Fruit fly (Drosophila melanogaster) whole organism, embryonic: ENCODE data around the gene foxo.

ENCODE experiments used
- Bteb2 ChIP-seq: fragments of 200-800 bp; sonication (Bioruptor generic); optimal IDR thresholded peaks from 2 replicates; lab custom pipeline; 2016; ENCODE audit warnings: missing biosample characterization, missing genetic modification characterization
- C15 ChIP-seq: fragments of 200-800 bp; sonication (Bioruptor generic); IDR thresholded peaks from 3 replicates; pipeline ENCODE4 v1.3.6; 2022; ENCODE audit warnings: missing biosample characterization, missing genetic modification characterization
- CG10209 ChIP-seq: fragments of 200-800 bp; sonication (Bioruptor generic); optimal IDR thresholded peaks from 3 replicates; lab custom pipeline; 2017; ENCODE audit warnings: missing biosample characterization, mild to moderate bottlenecking, missing genetic modification characterization, missing genetic modification reagents
- CG10274 ChIP-seq: fragments of 200-800 bp; sonication (Bioruptor generic); optimal IDR thresholded peaks from 3 replicates; lab custom pipeline; 2017; ENCODE audit warnings: missing biosample characterization, mild to moderate bottlenecking, missing genetic modification characterization
- CG11093 ChIP-seq: fragments of 200-800 bp; sonication (Bioruptor generic); IDR thresholded peaks from 3 replicates; pipeline ENCODE4 v1.3.6; 2022; ENCODE audit warnings: missing biosample characterization, missing genetic modification characterization
- CG12219 ChIP-seq: fragments of 200-800 bp; sonication (Bioruptor generic); optimal IDR thresholded peaks from 3 replicates; lab custom pipeline; 2018; ENCODE audit warnings: missing biosample characterization, mild to moderate bottlenecking, missing genetic modification characterization
- CG13287 ChIP-seq: fragments of 200-800 bp; sonication (Bioruptor generic); IDR thresholded peaks from 2 replicates; pipeline ENCODE4 v1.3.6; 2022; ENCODE audit warnings: missing biosample characterization, missing genetic modification characterization; ENCODE audit not compliant: partially characterized antibody
- CG14050 ChIP-seq: fragments of 200-800 bp; sonication (Bioruptor generic); IDR thresholded peaks from 3 replicates; pipeline ENCODE4 v1.3.6; 2022; ENCODE audit warnings: missing biosample characterization, missing genetic modification characterization
- CG15514 ChIP-seq: fragments of 200-800 bp; sonication (Bioruptor generic); optimal IDR thresholded peaks from 3 replicates; lab custom pipeline; 2017; ENCODE audit warnings: missing biosample characterization, missing genetic modification characterization, mild to moderate bottlenecking, moderate library complexity, missing genetic modification reagents
- CG18619 ChIP-seq: fragments of 200-800 bp; sonication (Bioruptor generic); optimal IDR thresholded peaks from 3 replicates; lab custom pipeline; 2017; ENCODE audit warnings: missing biosample characterization, mild to moderate bottlenecking, missing genetic modification characterization
- CG2129 ChIP-seq: fragments of 200-800 bp; sonication (Bioruptor generic); IDR thresholded peaks from 2 replicates; pipeline ENCODE4 v1.3.6; 2022; ENCODE audit warnings: missing biosample characterization, missing genetic modification characterization; ENCODE audit not compliant: partially characterized antibody
- CG2712 ChIP-seq: fragments of 200-800 bp; optimal IDR thresholded peaks from 3 replicates; lab custom pipeline; 2019; ENCODE audit warnings: missing biosample characterization, mild to moderate bottlenecking, missing genetic modification characterization, moderate library complexity
- CG30403 ChIP-seq: fragments of 200-800 bp; sonication (Bioruptor generic); optimal IDR thresholded peaks from 3 replicates; lab custom pipeline; 2016; ENCODE audit warnings: missing biosample characterization, missing genetic modification characterization
- CG31224 ChIP-seq: fragments of 200-800 bp; sonication (Bioruptor generic); IDR thresholded peaks from 2 replicates; pipeline ENCODE4 v1.3.6; 2022; ENCODE audit warnings: missing biosample characterization, missing genetic modification characterization
- CG3995 ChIP-seq: fragments of 200-800 bp; sonication (Bioruptor generic); optimal IDR thresholded peaks from 3 replicates; lab custom pipeline; 2016; ENCODE audit warnings: missing biosample characterization, missing genetic modification characterization
- CG4282 ChIP-seq: fragments of 200-800 bp; sonication (Bioruptor generic); optimal IDR thresholded peaks from 2 replicates; lab custom pipeline; 2016; ENCODE audit warnings: missing biosample characterization, missing genetic modification characterization
- CG4404 ChIP-seq: fragments of 200-800 bp; sonication (Bioruptor generic); IDR thresholded peaks from 2 replicates; pipeline ENCODE4 v1.3.6; 2022; ENCODE audit warnings: missing biosample characterization, missing genetic modification characterization
- CG4730 ChIP-seq: fragments of 200-800 bp; sonication (Bioruptor generic); IDR thresholded peaks from 2 replicates; pipeline ENCODE4 v1.3.6; 2022; ENCODE audit warnings: missing biosample characterization, missing genetic modification characterization
- CG5245 ChIP-seq: fragments of 200-800 bp; sonication (Bioruptor generic); optimal IDR thresholded peaks from 3 replicates; lab custom pipeline; 2016; ENCODE audit warnings: missing biosample characterization, missing genetic modification characterization
- CG8290 ChIP-seq, 3 experiments: fragments of 200-800 bp; sonication (Bioruptor generic); optimal IDR thresholded peaks; 2 replicates each; lab custom pipeline; 2016 to 2019; ENCODE audit warnings: missing biosample characterization in 3 of 3, missing genetic modification characterization in 3 of 3, mild to moderate bottlenecking in 2 of 3, moderate library complexity in 1 of 3
- CG8924 ChIP-seq: fragments of 200-800 bp; optimal IDR thresholded peaks from 3 replicates; lab custom pipeline; 2019; ENCODE audit warnings: missing biosample characterization, mild to moderate bottlenecking, missing genetic modification characterization, moderate library complexity
- CG9215 ChIP-seq: fragments of 200-800 bp; sonication (Bioruptor generic); IDR thresholded peaks from 2 replicates; pipeline ENCODE4 v1.3.6; 2022; ENCODE audit warnings: missing biosample characterization, missing genetic modification characterization
- Dp ChIP-seq: fragments of 200-800 bp; sonication (Bioruptor generic); optimal IDR thresholded peaks from 2 replicates; lab custom pipeline; 2018; ENCODE audit warnings: missing biosample characterization, mild to moderate bottlenecking, missing genetic modification characterization, moderate library complexity
- Drgx ChIP-seq: fragments of 200-800 bp; sonication (Bioruptor generic); IDR thresholded peaks from 2 replicates; pipeline ENCODE4 v1.3.6; 2022; ENCODE audit warnings: missing biosample characterization, missing genetic modification characterization
- E2f2 ChIP-seq: fragments of 200-800 bp; sonication (Bioruptor generic); IDR thresholded peaks from 2 replicates; pipeline ENCODE4 v1.3.6; 2022; ENCODE audit warnings: missing biosample characterization, missing genetic modification characterization
- Elba2 ChIP-seq: fragments of 200-800 bp; sonication (Bioruptor generic); optimal IDR thresholded peaks from 3 replicates; lab custom pipeline; 2016; ENCODE audit warnings: missing biosample characterization, missing genetic modification characterization
- Ets65A ChIP-seq: fragments of 200-800 bp; sonication (Bioruptor generic); peaks from one replicate; lab custom pipeline; 2016; ENCODE audit warnings: missing biosample characterization, missing genetic modification characterization
- Mad ChIP-seq: fragments of 200-800 bp; sonication (Bioruptor generic); optimal IDR thresholded peaks from 2 replicates; lab custom pipeline; 2016; ENCODE audit warnings: missing biosample characterization, missing genetic modification characterization
- Nf-YA ChIP-seq: fragments of 200-800 bp; sonication (Bioruptor generic); IDR thresholded peaks from 2 replicates; pipeline ENCODE4 v1.3.6; 2022; ENCODE audit warnings: missing biosample characterization, missing genetic modification characterization
- cg ChIP-seq: fragments of 200-800 bp; sonication (Bioruptor generic); optimal IDR thresholded peaks from 3 replicates; lab custom pipeline; 2019; ENCODE audit warnings: missing biosample characterization, mild to moderate bottlenecking, missing genetic modification characterization, moderate library complexity
- chm ChIP-seq: fragments of 200-800 bp; sonication (Bioruptor generic); IDR thresholded peaks from 2 replicates; pipeline ENCODE4 v1.3.6; 2022; ENCODE audit warnings: missing biosample characterization, missing genetic modification characterization
- ci ChIP-seq: fragments of 200-800 bp; sonication (Bioruptor generic); IDR thresholded peaks from 3 replicates; pipeline ENCODE4 v1.3.6; 2022; ENCODE audit warnings: missing biosample characterization, missing genetic modification characterization
- croc ChIP-seq: fragments of 200-800 bp; sonication (Bioruptor generic); conservative IDR thresholded peaks from 3 replicates; pipeline ENCODE4 v1.3.6; 2022; ENCODE audit warnings: missing biosample characterization, missing genetic modification characterization
- dysf ChIP-seq: fragments of 200-800 bp; sonication (Bioruptor generic); IDR thresholded peaks from 3 replicates; pipeline ENCODE4 v1.3.6; 2022; ENCODE audit warnings: missing biosample characterization, missing genetic modification characterization
- gem ChIP-seq: fragments of 200-800 bp; sonication (Bioruptor generic); optimal IDR thresholded peaks from 2 replicates; lab custom pipeline; 2019; ENCODE audit warnings: missing biosample characterization, mild to moderate bottlenecking, missing genetic modification characterization, moderate library complexity
- hth ChIP-seq: fragments of >200 bp; optimal IDR thresholded peaks from 2 replicates; lab custom pipeline; 2017; ENCODE audit warnings: inconsistent platforms
- insv ChIP-seq, 2 experiments: fragments of 200-800 bp; sonication (Bioruptor generic); optimal IDR thresholded peaks; 3 replicates each; lab custom pipeline; 2016 to 2018; ENCODE audit warnings: missing biosample characterization in 2 of 2, missing genetic modification characterization in 2 of 2
- lbe ChIP-seq: fragments of 200-800 bp; sonication (Bioruptor generic); optimal IDR thresholded peaks from 2 replicates; lab custom pipeline; 2016; ENCODE audit warnings: missing biosample characterization, mild to moderate bottlenecking, missing genetic modification characterization
- lmd ChIP-seq: fragments of 200-800 bp; sonication (Bioruptor generic); IDR thresholded peaks from 2 replicates; pipeline ENCODE4 v1.3.6; 2022; ENCODE audit warnings: missing biosample characterization, missing genetic modification characterization
- lov ChIP-seq, 2 experiments: fragments of 200-800 bp in 1 of 2; fragments of >200 bp in 1 of 2; sonication (Bioruptor generic) in 1 of 2; IDR thresholded peaks in 1 of 2; optimal IDR thresholded peaks in 1 of 2; 2 replicates in 1 of 2; 3 replicates in 1 of 2; pipeline versions ENCODE4 v1.3.6 to Lab custom; 2017 to 2022; ENCODE audit warnings: missing biosample characterization in 1 of 2, missing genetic modification characterization in 1 of 2
- nmo ChIP-seq: fragments of 200-800 bp; sonication (Bioruptor generic); optimal IDR thresholded peaks from 2 replicates; lab custom pipeline; 2018; ENCODE audit warnings: missing biosample characterization, mild to moderate bottlenecking, missing genetic modification characterization, moderate library complexity
- nom ChIP-seq: fragments of 200-800 bp; sonication (Bioruptor generic); optimal IDR thresholded peaks from 2 replicates; lab custom pipeline; 2017; ENCODE audit warnings: missing biosample characterization, missing genetic modification characterization, mild to moderate bottlenecking, moderate library complexity, missing genetic modification reagents
- pros ChIP-seq: fragments of 200-800 bp; sonication (Bioruptor generic); optimal IDR thresholded peaks from 3 replicates; lab custom pipeline; 2019; ENCODE audit warnings: missing biosample characterization, mild to moderate bottlenecking, missing genetic modification characterization, moderate library complexity
- sd ChIP-seq: fragments of 200-800 bp; sonication (Bioruptor generic); optimal IDR thresholded peaks from 3 replicates; lab custom pipeline; 2018; ENCODE audit warnings: missing biosample characterization, mild to moderate bottlenecking, missing genetic modification characterization, moderate library complexity
- sens-2 ChIP-seq: fragments of 200-800 bp; sonication (Bioruptor generic); IDR thresholded peaks from 2 replicates; pipeline ENCODE4 v1.3.6; 2022; ENCODE audit warnings: missing biosample characterization, missing genetic modification characterization
- stc ChIP-seq: fragments of 200-800 bp; sonication (Bioruptor generic); IDR thresholded peaks from 2 replicates; pipeline ENCODE4 v1.3.6; 2022; ENCODE audit warnings: missing biosample characterization, missing genetic modification characterization
- zen ChIP-seq: fragments of 200-800 bp; sonication (Bioruptor generic); optimal IDR thresholded peaks from 3 replicates; lab custom pipeline; 2018; ENCODE audit warnings: missing biosample characterization, mild to moderate bottlenecking, missing genetic modification characterization, moderate library complexity

foxo gene

dm6 chr3R:14035924-14036448 lies 20.8 kb upstream of the foxo start, which contains the start of gene CG9922 (continued):
- TF ChIP-seq CG14050 (GFP tag; lab: Robert Waterston, UW) (0 out of 3 replicates have a peak, but pooled peaks have one; percentile 20), CG31224 (GFP tag; lab: Robert Waterston, UW) (peak; percentile 6; the same call in 1 of the 2 replicates), CG18619 (GFP tag; lab: Kevin White, UChicago) (no peak), CG3995 (GFP tag; lab: Kevin White, UChicago) (no peak), sd (peak; percentile 85), stc (GFP tag; lab: Robert Waterston, UW) (peak; percentile 27; the same call in 1 of the 2 replicates), Dp (peak; percentile 99), CG8290 (GFP tag; optimal IDR thresholded peaks at IDR 0.05; lab: Kevin White, UChicago) (no peak), CG8290 (tag; optimal IDR thresholded peaks at IDR 0.05; lab: Kevin White, UChicago) (peak in 1 of 2 experiments; percentile 15), CG5245 (peak; percentile 18), Mad (GFP tag; lab: Kevin White, UChicago) (peak; percentile 49), CG13287 (GFP tag; lab: Robert Waterston, UW) (peak; percentile 74), CG15514 (GFP tag; lab: Kevin White, UChicago) (peak; percentile 87), CG2129 (GFP tag; lab: Robert Waterston, UW) (0 out of 2 replicates have a peak, but pooled peaks have one; percentile 24), CG2712 (tag; lab: Kevin White, UChicago) (peak; percentile 61), E2f2 (GFP tag; lab: Robert Waterston, UW) (peak; percentile 99), Nf-YA (GFP tag; lab: Robert Waterston, UW) (no peak), CG30403 (GFP tag; lab: Kevin White, UChicago) (peak; percentile 67), CG12219 (GFP tag; lab: Kevin White, UChicago) (no peak), CG10274 (GFP tag; lab: Kevin White, UChicago) (no peak)

- TF ChIP-seq sens-2 (GFP tag; lab: Robert Waterston, UW), result 0 out of 2 replicates have a peak, but pooled peaks have one; percentile 13
- TF ChIP-seq hth (lab: Kevin White, UChicago), result no peak
- TF ChIP-seq croc (GFP tag; lab: Robert Waterston, UW), result no peak
- TF ChIP-seq Ets65A (GFP tag; lab: Kevin White, UChicago), result peak; percentile 58
- no peak for TF ChIP-seq lbe (GFP tag; lab: Kevin White, UChicago)
- peak; percentile 89 for TF ChIP-seq zen (tag; lab: Kevin White, UChicago)
- no peak for TF ChIP-seq nom (GFP tag; lab: Kevin White, UChicago)
- peak in 1 of 2 experiments; percentile 91 for TF ChIP-seq insv (GFP tag; optimal IDR thresholded peaks at IDR 0.05; lab: Kevin White, UChicago)
- TF ChIP-seq lmd (GFP tag; lab: Robert Waterston, UW), result no peak
- 0 out of 3 replicates have a peak, but pooled peaks have one; percentile 39 for TF ChIP-seq C15 (GFP tag; lab: Robert Waterston, UW)
- peak; percentile 89 for TF ChIP-seq Elba2 (GFP tag; lab: Kevin White, UChicago)
- TF ChIP-seq CG4282 (GFP tag; lab: Kevin White, UChicago), result no peak
- TF ChIP-seq Bteb2 (GFP tag; lab: Kevin White, UChicago), result no peak
- TF ChIP-seq lov (optimal IDR thresholded peaks at IDR 0.05; lab: Kevin White, UChicago), result no peak
- 0 out of 3 replicates have a peak, but pooled peaks have one; percentile 37 for TF ChIP-seq lov (GFP tag; IDR thresholded peaks at IDR 0.05; lab: Robert Waterston, UW)
- peak; percentile 18 for TF ChIP-seq cg (GFP tag; lab: Kevin White, UChicago)
- TF ChIP-seq, all 482 proteins: peak for 8
Measured at dm6 chr3R:14037330-14037729, 19.4 kb upstream of the foxo start.

- peak; percentile 13 for TF ChIP-seq CG10209
- no peak for TF ChIP-seq Drgx (GFP tag; lab: Robert Waterston, UW)
- no peak for TF ChIP-seq pros (GFP tag; lab: Kevin White, UChicago)
- TF ChIP-seq CG9215 (GFP tag; lab: Robert Waterston, UW), result no peak
- TF ChIP-seq CG8924 (tag; lab: Kevin White, UChicago), result peak; percentile 19
- TF ChIP-seq CG4730 (GFP tag; lab: Robert Waterston, UW), result no peak
- peak; percentile 50 for TF ChIP-seq gem (tag; lab: Kevin White, UChicago)
- TF ChIP-seq chm (GFP tag; lab: Robert Waterston, UW), result 0 out of 2 replicates have a peak, but pooled peaks have one; percentile 39
- TF ChIP-seq CG4404 (GFP tag; lab: Robert Waterston, UW), result peak; percentile 65
- TF ChIP-seq CG11093 (GFP tag; lab: Robert Waterston, UW), result no peak
- peak; percentile 32; the same call in 1 of the 3 replicates for TF ChIP-seq dysf (GFP tag; lab: Robert Waterston, UW)
- TF ChIP-seq nmo (GFP tag; lab: Kevin White, UChicago), result peak; percentile 34
- TF ChIP-seq ci (GFP tag; lab: Robert Waterston, UW), result 0 out of 3 replicates have a peak, but pooled peaks have one; percentile 38
Measured at dm6 chr3R:14041036-14041435, 15.7 kb upstream of the foxo start.
